Worm (Caenorhabditis elegans): ENCODE results near the gene C41G11.1.
A peak's percentile ranks its signal among the peaks of the same experiment; 100 is the strongest.

DNA sequence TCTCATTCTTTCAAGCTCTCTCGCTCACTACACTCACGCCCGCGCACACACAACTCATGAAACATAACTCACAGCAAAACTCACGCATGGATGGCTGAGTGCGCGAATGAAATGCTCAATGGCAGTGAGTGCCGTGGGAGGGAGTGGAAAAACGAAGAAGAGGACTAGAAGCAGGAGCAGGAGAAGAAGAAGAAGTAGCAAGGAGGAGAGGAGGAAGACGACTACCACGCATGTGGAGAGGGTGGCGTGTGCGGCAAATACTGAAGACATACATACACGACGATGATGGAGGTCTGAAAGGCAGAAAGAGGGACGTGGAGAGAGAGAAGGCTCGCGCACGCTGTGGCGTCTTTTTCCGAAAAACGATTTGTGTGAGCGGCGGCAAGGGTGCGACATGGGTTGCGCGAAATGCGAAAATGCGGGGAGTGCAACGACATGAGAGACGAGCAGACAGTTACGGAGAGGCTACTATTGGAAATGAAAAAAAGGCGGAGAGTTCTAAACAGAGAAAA, 9.0 kb upstream of the C41G11.1 start:
- TF ChIP-seq him-1 (tag; optimal IDR thresholded peaks at IDR 0.05), result peak; percentile 84
- no peak for TF ChIP-seq dao-5 (tag; optimal IDR thresholded peaks at IDR 0.05)
- no peak for TF ChIP-seq W03F9.2 (tag; optimal IDR thresholded peaks at IDR 0.05)
